Fruit fly (Drosophila melanogaster) whole organism, embryonic: Measurements from ENCODE around the gene Bug22.

Source experiments
- Bgb ChIP-seq: fragments of 200-800 bp; sonication (Bioruptor generic); IDR thresholded peaks from 2 replicates; pipeline ENCODE4 v1.3.6; 2022; ENCODE audit warnings: missing biosample characterization, missing genetic modification characterization; ENCODE audit not compliant: partially characterized antibody
- CG10209 ChIP-seq: fragments of 200-800 bp; sonication (Bioruptor generic); optimal IDR thresholded peaks from 3 replicates; lab custom pipeline; 2017; ENCODE audit warnings: missing biosample characterization, mild to moderate bottlenecking, missing genetic modification characterization, missing genetic modification reagents
- CG10366 ChIP-seq: fragments of 200-800 bp; sonication (Bioruptor generic); IDR thresholded peaks from 2 replicates; pipeline ENCODE4 v1.3.6; 2022; ENCODE audit warnings: missing biosample characterization, missing genetic modification characterization
- CG11247 ChIP-seq: fragments of 200-800 bp; sonication (Bioruptor generic); IDR thresholded peaks from 2 replicates; pipeline ENCODE4 v1.3.6; 2022; ENCODE audit warnings: missing biosample characterization, missing genetic modification characterization
- CG13287 ChIP-seq: fragments of 200-800 bp; sonication (Bioruptor generic); IDR thresholded peaks from 2 replicates; pipeline ENCODE4 v1.3.6; 2022; ENCODE audit warnings: missing biosample characterization, missing genetic modification characterization; ENCODE audit not compliant: partially characterized antibody
- CG13624 ChIP-seq: fragments of 200-800 bp; sonication (Bioruptor generic); optimal IDR thresholded peaks from 2 replicates; lab custom pipeline; 2016; ENCODE audit warnings: missing biosample characterization, missing genetic modification characterization
- CG14441 ChIP-seq: fragments of 200-800 bp; sonication (Bioruptor generic); IDR thresholded peaks from 2 replicates; pipeline ENCODE4 v1.3.6; 2022; ENCODE audit warnings: missing biosample characterization, missing genetic modification characterization
- CG17568 ChIP-seq: fragments of 200-800 bp; sonication (Bioruptor generic); optimal IDR thresholded peaks from 2 replicates; lab custom pipeline; 2018; ENCODE audit warnings: missing biosample characterization, mild to moderate bottlenecking, missing genetic modification characterization, moderate library complexity
- CG17802 ChIP-seq: fragments of 200-800 bp; sonication (Bioruptor generic); optimal IDR thresholded peaks from 2 replicates; lab custom pipeline; 2018; ENCODE audit warnings: missing biosample characterization, mild to moderate bottlenecking, missing genetic modification characterization, moderate library complexity
- CG18476 ChIP-seq: fragments of 200-800 bp; sonication (Bioruptor generic); optimal IDR thresholded peaks from 2 replicates; lab custom pipeline; 2016; ENCODE audit warnings: missing biosample characterization, mild to moderate bottlenecking, missing genetic modification characterization
- CG2116 ChIP-seq: fragments of 200-800 bp; sonication (Bioruptor generic); optimal IDR thresholded peaks from 3 replicates; lab custom pipeline; 2018; ENCODE audit warnings: missing biosample characterization, mild to moderate bottlenecking, missing genetic modification characterization
- CG2712 ChIP-seq: fragments of 200-800 bp; optimal IDR thresholded peaks from 3 replicates; lab custom pipeline; 2019; ENCODE audit warnings: missing biosample characterization, mild to moderate bottlenecking, missing genetic modification characterization, moderate library complexity
- CG3407 ChIP-seq: fragments of 200-800 bp; sonication (Bioruptor generic); optimal IDR thresholded peaks from 2 replicates; lab custom pipeline; 2018; ENCODE audit warnings: missing biosample characterization, mild to moderate bottlenecking, missing genetic modification characterization
- CG34224 ChIP-seq: fragments of 200-800 bp; sonication (Bioruptor generic); IDR thresholded peaks from 3 replicates; pipeline ENCODE4 v1.3.6; 2022; ENCODE audit warnings: missing biosample characterization, missing genetic modification characterization; ENCODE audit not compliant: partially characterized antibody
- CG6791 ChIP-seq: fragments of 200-800 bp; sonication (Bioruptor generic); IDR thresholded peaks from 3 replicates; pipeline ENCODE4 v1.3.6; 2022; ENCODE audit warnings: missing biosample characterization, missing genetic modification characterization; ENCODE audit not compliant: partially characterized antibody
- CG7963 ChIP-seq: fragments of 200-800 bp; sonication (Bioruptor generic); IDR thresholded peaks from 3 replicates; pipeline ENCODE4 v1.3.6; 2022; ENCODE audit warnings: missing biosample characterization, missing genetic modification characterization; ENCODE audit not compliant: partially characterized antibody
- CG7987 ChIP-seq: fragments of 200-800 bp; sonication (Bioruptor generic); optimal IDR thresholded peaks from 2 replicates; lab custom pipeline; 2018; ENCODE audit warnings: missing biosample characterization, mild to moderate bottlenecking, missing genetic modification characterization, moderate library complexity
- CG8281 ChIP-seq: fragments of 200-800 bp; sonication (Bioruptor generic); optimal IDR thresholded peaks from 2 replicates; lab custom pipeline; 2018; ENCODE audit warnings: missing biosample characterization, mild to moderate bottlenecking, missing genetic modification characterization, moderate library complexity
- Chrac-16 ChIP-seq: fragments of 200-800 bp; sonication (Bioruptor generic); optimal IDR thresholded peaks from 3 replicates; lab custom pipeline; 2016; ENCODE audit warnings: missing biosample characterization, missing genetic modification characterization
- Dfd ChIP-seq, 2 experiments: fragments of >200 bp; optimal IDR thresholded peaks; 2 replicates each; lab custom pipeline; 2017; ENCODE audit warnings: missing biosample characterization in 2 of 2, missing genetic modification characterization in 2 of 2
- Dref ChIP-seq: fragments of 200-800 bp; sonication (Bioruptor generic); IDR thresholded peaks from 2 replicates; pipeline ENCODE4 v1.3.6; 2022; ENCODE audit warnings: missing biosample characterization, missing genetic modification characterization
- Elba2 ChIP-seq: fragments of 200-800 bp; sonication (Bioruptor generic); optimal IDR thresholded peaks from 3 replicates; lab custom pipeline; 2016; ENCODE audit warnings: missing biosample characterization, missing genetic modification characterization
- HLH54F ChIP-seq: fragments of 200-800 bp; sonication (Bioruptor generic); optimal IDR thresholded peaks from 3 replicates; lab custom pipeline; 2016; ENCODE audit warnings: missing biosample characterization, missing genetic modification characterization
- Hr78 ChIP-seq, 2 experiments: fragments of 200-800 bp in 1 of 2; fragments of >200 bp in 1 of 2; sonication (Bioruptor generic) in 1 of 2; optimal IDR thresholded peaks; 2 replicates each; lab custom pipeline; 2017 to 2019; ENCODE audit warnings: missing biosample characterization in 2 of 2, missing genetic modification characterization in 2 of 2, mild to moderate bottlenecking in 1 of 2, moderate library complexity in 1 of 2
- Lhr ChIP-seq: fragments of 200-800 bp; sonication (Bioruptor generic); optimal IDR thresholded peaks from 3 replicates; lab custom pipeline; 2017; ENCODE audit warnings: mild to moderate bottlenecking, missing biosample characterization, missing genetic modification reagents, missing genetic modification characterization
- MESR4 ChIP-seq: fragments of 200-800 bp; sonication (Bioruptor generic); optimal IDR thresholded peaks from 2 replicates; lab custom pipeline; 2018; ENCODE audit warnings: missing biosample characterization, mild to moderate bottlenecking, missing genetic modification characterization, moderate library complexity
- Mes4 ChIP-seq: fragments of 200-800 bp; sonication (Bioruptor generic); optimal IDR thresholded peaks from 2 replicates; lab custom pipeline; 2016; ENCODE audit warnings: missing biosample characterization, missing genetic modification characterization
- Nf-YB ChIP-seq: fragments of 200-800 bp; sonication (Bioruptor generic); optimal IDR thresholded peaks from 3 replicates; lab custom pipeline; 2019; ENCODE audit warnings: missing biosample characterization, mild to moderate bottlenecking, missing genetic modification characterization, moderate library complexity
- Optix ChIP-seq: fragments of 200-800 bp; sonication (Bioruptor generic); IDR thresholded peaks from 3 replicates; pipeline ENCODE4 v1.3.6; 2022; ENCODE audit warnings: missing biosample characterization, missing genetic modification characterization
- Rx ChIP-seq: fragments of 200-800 bp; sonication (Bioruptor generic); IDR thresholded peaks from 2 replicates; pipeline ENCODE4 v1.3.6; 2022; ENCODE audit warnings: missing biosample characterization, missing genetic modification characterization
- amos ChIP-seq: fragments of 200-800 bp; sonication (Bioruptor generic); IDR thresholded peaks from 2 replicates; pipeline ENCODE4 v1.3.6; 2022; ENCODE audit warnings: missing biosample characterization, missing genetic modification characterization; ENCODE audit not compliant: partially characterized antibody
- cad ChIP-seq: fragments of >200 bp; optimal IDR thresholded peaks from 2 replicates; lab custom pipeline; 2017; ENCODE audit warnings: missing biosample characterization, missing genetic modification characterization
- chn ChIP-seq: fragments of 200-800 bp; sonication (Bioruptor generic); optimal IDR thresholded peaks from 2 replicates; lab custom pipeline; 2016; ENCODE audit warnings: missing biosample characterization, missing genetic modification characterization
- crol ChIP-seq: fragments of 200-800 bp; sonication (Bioruptor generic); IDR thresholded peaks from 2 replicates; pipeline ENCODE4 v1.3.6; 2022; ENCODE audit warnings: missing biosample characterization, missing genetic modification characterization
- eve ChIP-seq, 2 experiments: fragments of >200 bp; optimal IDR thresholded peaks; 2 replicates each; lab custom pipeline; 2017; ENCODE audit warnings: missing biosample characterization in 2 of 2, missing genetic modification characterization in 2 of 2
- gcm ChIP-seq: fragments of 200-800 bp; sonication (Bioruptor generic); optimal IDR thresholded peaks from 2 replicates; lab custom pipeline; 2019; ENCODE audit warnings: missing biosample characterization, mild to moderate bottlenecking, missing genetic modification characterization, moderate library complexity
- inv ChIP-seq: fragments of 200-800 bp; sonication (Bioruptor generic); IDR thresholded peaks from 2 replicates; pipeline ENCODE4 v1.3.6; 2022; ENCODE audit warnings: missing biosample characterization, missing genetic modification characterization; ENCODE audit not compliant: partially characterized antibody
- jumu ChIP-seq: fragments of 200-800 bp; sonication (Bioruptor generic); optimal IDR thresholded peaks from 3 replicates; lab custom pipeline; 2016; ENCODE audit warnings: missing biosample characterization, missing genetic modification characterization
- p53 ChIP-seq: fragments of 200-800 bp; sonication (Bioruptor generic); optimal IDR thresholded peaks from 2 replicates; lab custom pipeline; 2016; ENCODE audit warnings: missing biosample characterization, missing genetic modification characterization
- phol ChIP-seq: fragments of 200-800 bp; sonication (Bioruptor generic); optimal IDR thresholded peaks from 3 replicates; lab custom pipeline; 2018; ENCODE audit warnings: missing biosample characterization, mild to moderate bottlenecking, missing genetic modification characterization, moderate library complexity
- pros ChIP-seq: fragments of 200-800 bp; sonication (Bioruptor generic); optimal IDR thresholded peaks from 3 replicates; lab custom pipeline; 2019; ENCODE audit warnings: missing biosample characterization, mild to moderate bottlenecking, missing genetic modification characterization, moderate library complexity
- row ChIP-seq: fragments of 200-800 bp; sonication (Bioruptor generic); IDR thresholded peaks from 3 replicates; pipeline ENCODE4 v1.3.6; 2022; ENCODE audit warnings: missing biosample characterization, missing genetic modification characterization
- sd ChIP-seq: fragments of 200-800 bp; sonication (Bioruptor generic); optimal IDR thresholded peaks from 3 replicates; lab custom pipeline; 2018; ENCODE audit warnings: missing biosample characterization, mild to moderate bottlenecking, missing genetic modification characterization, moderate library complexity
- sens ChIP-seq: fragments of 200-800 bp; sonication (Bioruptor generic); peaks from one replicate; lab custom pipeline; 2016; ENCODE audit warnings: missing biosample characterization, missing genetic modification characterization
- sr ChIP-seq: fragments of 200-800 bp; sonication (Bioruptor generic); IDR thresholded peaks from 3 replicates; pipeline ENCODE4 v1.3.6; 2022; ENCODE audit warnings: missing biosample characterization, missing genetic modification characterization
- twi ChIP-seq: fragments of 200-800 bp; optimal IDR thresholded peaks from 2 replicates; lab custom pipeline; 2019; ENCODE audit warnings: missing biosample characterization, mild to moderate bottlenecking, missing genetic modification characterization, moderate library complexity
- unc-4 ChIP-seq: fragments of 200-800 bp; sonication (Bioruptor generic); IDR thresholded peaks from 2 replicates; pipeline ENCODE4 v1.3.6; 2022; ENCODE audit warnings: missing biosample characterization, missing genetic modification characterization; ENCODE audit not compliant: partially characterized antibody
- unpg ChIP-seq: fragments of 200-800 bp; sonication (Bioruptor generic); optimal IDR thresholded peaks from 3 replicates; lab custom pipeline; 2018; ENCODE audit warnings: missing biosample characterization, mild to moderate bottlenecking, missing genetic modification characterization, moderate library complexity
- usp ChIP-seq: fragments of >200 bp; optimal IDR thresholded peaks from 2 replicates; lab custom pipeline; 2017; ENCODE audit warnings: missing biosample characterization, missing genetic modification characterization
- wdn ChIP-seq: fragments of 200-800 bp; sonication (Bioruptor generic); IDR thresholded peaks from 2 replicates; pipeline ENCODE4 v1.3.6; 2022; ENCODE audit warnings: missing biosample characterization, missing genetic modification characterization

Gene Bug22

DNA sequence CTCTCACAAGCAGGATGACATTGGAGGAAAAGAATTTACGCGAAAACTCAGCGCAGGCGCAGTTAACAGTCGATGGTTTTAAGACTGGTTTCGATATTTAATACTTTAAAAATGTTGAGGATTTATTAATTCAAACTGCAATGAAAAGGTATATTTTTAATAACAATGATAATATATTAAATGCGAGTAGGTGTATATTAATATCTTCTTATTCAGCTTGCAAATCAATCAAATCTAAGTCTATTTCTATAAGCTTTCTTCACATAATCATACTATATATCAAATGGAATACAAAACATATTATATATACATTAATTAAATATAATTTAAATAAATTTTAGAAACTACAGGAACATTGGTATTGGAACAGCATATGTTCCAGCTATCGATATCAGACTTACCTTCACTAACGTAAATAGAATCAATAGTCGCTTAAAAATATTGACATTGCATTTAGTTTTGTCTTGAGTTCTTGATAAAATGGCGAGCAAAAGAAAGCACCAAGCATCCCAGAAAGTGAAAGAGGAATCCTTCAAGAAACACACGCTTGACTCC is 5.0 kb upstream of the Bug22 start, which contains the start of the genes TBC1D16 and holn1 (continued):
- peak; percentile 78 for TF ChIP-seq CG13287 (GFP tag; lab: Robert Waterston, UW)
- TF ChIP-seq Bgb (GFP tag; lab: Robert Waterston, UW), result peak; percentile 42; the same call in 1 of the 2 replicates
- no peak for TF ChIP-seq gcm (GFP tag; lab: Kevin White, UChicago)
- TF ChIP-seq Hr78 (GFP tag; optimal IDR thresholded peaks at IDR 0.05; lab: Kevin White, UChicago), result no peak
- TF ChIP-seq crol (GFP tag; lab: Robert Waterston, UW), result no peak
- TF ChIP-seq MESR4 (GFP tag; lab: Kevin White, UChicago), result no peak
- no peak for TF ChIP-seq eve (GFP tag; optimal IDR thresholded peaks at IDR 0.05; lab: Kevin White, UChicago)
- peak; percentile 21 for TF ChIP-seq CG2116 (GFP tag; lab: Kevin White, UChicago)
- peak; percentile 55; the same call in 1 of the 2 replicates for TF ChIP-seq amos
- TF ChIP-seq row, result peak; percentile 55; the same call in 1 of the 3 replicates
- TF ChIP-seq p53, result no peak
- no peak for TF ChIP-seq inv (GFP tag; lab: Robert Waterston, UW)
- TF ChIP-seq CG10366, result no peak
- no peak for TF ChIP-seq sens (GFP tag; lab: Kevin White, UChicago)
- no peak for TF ChIP-seq unpg (GFP tag; lab: Kevin White, UChicago)
- TF ChIP-seq CG8281 (tag; lab: Kevin White, UChicago), result peak; percentile 3
- no peak for TF ChIP-seq Chrac-16
- TF ChIP-seq wdn (GFP tag; lab: Robert Waterston, UW), result no peak
- peak; percentile 54 for TF ChIP-seq Dref (GFP tag; lab: Robert Waterston, UW)
- no peak for TF ChIP-seq Optix (GFP tag; lab: Robert Waterston, UW)
- no peak for TF ChIP-seq CG18476
- no peak for TF ChIP-seq CG13624 (GFP tag; lab: Kevin White, UChicago)
- peak; percentile 5 for TF ChIP-seq phol
- no peak for TF ChIP-seq HLH54F (GFP tag; lab: Kevin White, UChicago)
- TF ChIP-seq jumu, result no peak
- no peak for TF ChIP-seq sd (tag; lab: Kevin White, UChicago)
- TF ChIP-seq CG6791 (GFP tag; lab: Robert Waterston, UW), result no peak
- no peak for TF ChIP-seq Elba2 (GFP tag; lab: Kevin White, UChicago)
- TF ChIP-seq Mes4, result no peak
- no peak for TF ChIP-seq CG14441 (GFP tag; lab: Robert Waterston, UW)
- no peak for TF ChIP-seq CG10209
- no peak for TF ChIP-seq CG11247
- no peak for TF ChIP-seq CG3407 (GFP tag; lab: Kevin White, UChicago)
- no peak for TF ChIP-seq CG7987 (GFP tag; lab: Kevin White, UChicago)
- TF ChIP-seq Lhr (GFP tag; lab: Kevin White, UChicago), result no peak
- no peak for TF ChIP-seq twi (tag; lab: Kevin White, UChicago)
- no peak for TF ChIP-seq Rx (GFP tag; lab: Robert Waterston, UW)
- no peak for TF ChIP-seq CG17802 (tag; lab: Kevin White, UChicago)
- no peak for TF ChIP-seq CG7963 (GFP tag; lab: Robert Waterston, UW)
- no peak for TF ChIP-seq usp (GFP tag; lab: Kevin White, UChicago)
- peak; percentile 64 for TF ChIP-seq unc-4
- TF ChIP-seq Nf-YB (GFP tag; lab: Kevin White, UChicago), result no peak
- TF ChIP-seq CG2712, result peak; percentile 30
- no peak for TF ChIP-seq chn (GFP tag; lab: Kevin White, UChicago)
- TF ChIP-seq sr (GFP tag; lab: Robert Waterston, UW), result no peak
- no peak for TF ChIP-seq CG17568 (GFP tag; lab: Kevin White, UChicago)
- TF ChIP-seq pros (GFP tag; lab: Kevin White, UChicago), result no peak
- TF ChIP-seq cad (GFP tag; lab: Kevin White, UChicago), result no peak
- no peak for TF ChIP-seq Dfd (GFP tag; optimal IDR thresholded peaks at IDR 0.05; lab: Kevin White, UChicago)
- TF ChIP-seq CG34224, result peak; percentile 45; the same call in 2 of the 3 replicates
